Worm (Caenorhabditis elegans): Measurements from ENCODE around the gene F25B3.5.

F25B3.5 gene

DNA sequence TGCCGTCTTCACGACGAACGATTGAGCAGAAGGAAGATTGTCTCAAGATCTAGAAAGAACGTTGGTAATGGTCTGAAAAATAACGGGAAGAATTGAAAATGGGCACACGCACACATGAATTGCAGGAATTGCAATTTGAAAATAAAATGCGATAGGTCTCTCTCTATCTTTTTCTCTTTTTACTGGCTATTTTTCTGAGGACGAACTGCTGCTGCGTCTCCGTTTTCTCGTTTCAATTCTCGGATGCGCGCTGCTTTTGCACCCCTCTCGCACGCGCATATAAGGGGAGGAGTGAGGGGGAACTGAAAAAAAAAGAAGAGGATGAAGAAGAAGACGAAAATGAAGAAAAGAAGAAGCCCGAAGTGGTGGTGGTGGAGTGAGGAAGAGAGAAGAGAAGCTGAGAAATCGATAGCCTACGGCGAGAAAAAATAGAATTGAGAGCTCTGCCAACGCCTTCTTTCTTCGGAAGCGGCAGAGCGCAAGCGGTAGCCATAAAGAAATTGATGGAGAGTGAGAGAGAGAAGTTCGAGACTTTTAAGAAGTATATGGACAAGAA is 8.4 kb downstream of the F25B3.5 start, which contains the start of gene rgef-1 (continued):
- TF ChIP-seq Y55F3AM.14 (GFP tag; optimal IDR thresholded peaks at IDR 0.05) (peak; percentile 53), nhr-6 (tag; optimal IDR thresholded peaks at IDR 0.05) (no peak), nhr-25 (tag; optimal IDR thresholded peaks at IDR 0.05) (no peak), R02D3.7 (tag; optimal IDR thresholded peaks at IDR 0.05) (no peak), mbf-1 (tag; optimal IDR thresholded peaks at IDR 0.05) (no peak), nhr-21 (tag; optimal IDR thresholded peaks at IDR 0.05) (no peak), dmd-4 (tag; optimal IDR thresholded peaks at IDR 0.05) (no peak), elt-3 (tag; optimal IDR thresholded peaks at IDR 0.05) (no peak), ZK546.5 (tag; optimal IDR thresholded peaks at IDR 0.05) (no peak), lin-11 (tag; optimal IDR thresholded peaks at IDR 0.05) (peak; percentile 59), nhr-77 (tag; optimal IDR thresholded peaks at IDR 0.05) (no peak), blmp-1 (tag; optimal IDR thresholded peaks at IDR 0.05; ENCODE audit: insufficient read depth) (no peak), unc-39 (tag; optimal IDR thresholded peaks at IDR 0.05) (no peak), unc-62 (GFP tag; optimal IDR thresholded peaks at IDR 0.05) (no peak), nhr-23 (tag; optimal IDR thresholded peaks at IDR 0.05) (no peak), lin-13 (GFP tag; optimal IDR thresholded peaks at IDR 0.05) (peak; percentile 50), ceh-16 (tag; optimal IDR thresholded peaks at IDR 0.05) (no peak), F13H6.1 (tag; optimal IDR thresholded peaks at IDR 0.05) (peak; percentile 81), ztf-4 (tag; optimal IDR thresholded peaks at IDR 0.05) (no peak), C34F6.9 (tag; optimal IDR thresholded peaks at IDR 0.05) (peak; percentile 91), sma-3 (GFP tag; optimal IDR thresholded peaks at IDR 0.05) (no peak), sem-4 (tag; optimal IDR thresholded peaks at IDR 0.05) (peak; percentile 32), crh-2 (tag; optimal IDR thresholded peaks at IDR 0.05) (peak; percentile 76), fos-1 (tag; optimal IDR thresholded peaks at IDR 0.05) (peak; percentile 17), nhr-12 (tag; optimal IDR thresholded peaks at IDR 0.05) (no peak)

ce11 chrV:9556668-9557067 is 13.4 kb downstream of the F25B3.5 start:
- TF ChIP-seq ztf-1 (GFP tag; conservative IDR thresholded peaks at IDR 0.05) (no peak), zag-1 (tag; optimal IDR thresholded peaks at IDR 0.05) (no peak), ceh-16 (tag; optimal IDR thresholded peaks at IDR 0.05) (no peak), Y55F3AM.14 (GFP tag; optimal IDR thresholded peaks at IDR 0.05) (no peak), aly-2 (tag; optimal IDR thresholded peaks at IDR 0.05) (no peak), nhr-237 (tag; optimal IDR thresholded peaks at IDR 0.05) (no peak), nhr-77 (tag; optimal IDR thresholded peaks at IDR 0.05) (no peak), nhr-129 (tag; optimal IDR thresholded peaks at IDR 0.05) (no peak), nhr-25 (tag; optimal IDR thresholded peaks at IDR 0.05) (no peak), lin-11 (tag; optimal IDR thresholded peaks at IDR 0.05) (no peak), egl-27 (tag; optimal IDR thresholded peaks at IDR 0.05) (no peak), elt-1 (tag; optimal IDR thresholded peaks at IDR 0.05) (no peak), C34F6.9 (tag; optimal IDR thresholded peaks at IDR 0.05) (no peak), ceh-82 (tag; optimal IDR thresholded peaks at IDR 0.05) (no peak), nhr-21 (tag; optimal IDR thresholded peaks at IDR 0.05) (no peak), sma-9 (GFP tag; optimal IDR thresholded peaks at IDR 0.05) (no peak), sma-9 (tag; optimal IDR thresholded peaks at IDR 0.05) (no peak)

ce11 chrV:9550313-9550712 is 19.8 kb downstream of the F25B3.5 start, which contains the start of gene ehbp-1:
ehbp-1 (plus strand) TSS chrV:9550644.
- TF ChIP-seq C34F6.9 (tag; optimal IDR thresholded peaks at IDR 0.05) (peak; percentile 32), nhr-77 (tag; optimal IDR thresholded peaks at IDR 0.05) (no peak), unc-55 (GFP tag; optimal IDR thresholded peaks at IDR 0.05) (peak; percentile 40), dmd-4 (tag; optimal IDR thresholded peaks at IDR 0.05) (no peak), sma-9 (GFP tag; optimal IDR thresholded peaks at IDR 0.05) (peak; percentile 29), sma-9 (tag; optimal IDR thresholded peaks at IDR 0.05) (no peak), lsy-2 (tag; optimal IDR thresholded peaks at IDR 0.05) (peak in 1 of 2 experiments; percentile 3)

DNA sequence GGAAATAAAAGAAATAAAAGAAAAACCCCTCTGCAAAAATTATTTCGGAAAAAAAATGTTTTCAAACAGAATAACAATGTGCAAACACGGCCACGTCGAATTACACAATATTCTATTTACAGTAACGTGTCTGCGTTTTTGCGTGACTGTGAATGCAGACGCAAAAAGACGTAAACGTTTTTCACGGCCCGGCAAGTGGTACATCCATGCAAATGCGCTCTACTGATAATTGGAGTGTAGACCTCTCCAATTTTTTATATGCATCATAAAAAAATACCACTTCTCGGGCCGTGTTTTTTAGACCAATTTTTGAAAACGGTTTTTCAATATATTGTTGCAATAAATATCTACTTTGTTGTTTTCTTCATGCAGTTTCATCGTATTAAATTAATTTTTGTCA is 20.6 kb downstream of the F25B3.5 start, which contains the start of gene nstp-10:
Gene nstp-10 (minus strand): TSS at position 378 of the 400 bp plus-strand sequence.
- TF ChIP-seq elt-3 (tag; optimal IDR thresholded peaks at IDR 0.05) (no peak), crh-2 (tag; optimal IDR thresholded peaks at IDR 0.05) (peak; percentile 19), aly-2 (tag; optimal IDR thresholded peaks at IDR 0.05) (no peak), nhr-21 (tag; optimal IDR thresholded peaks at IDR 0.05) (no peak), ztf-11 (tag; optimal IDR thresholded peaks at IDR 0.05) (no peak), fos-1 (tag; optimal IDR thresholded peaks at IDR 0.05) (peak; percentile 12), skn-1 (tag; optimal IDR thresholded peaks at IDR 0.05) (no peak), nhr-12 (tag; optimal IDR thresholded peaks at IDR 0.05) (no peak), elt-1 (tag; optimal IDR thresholded peaks at IDR 0.05) (no peak), alr-1 (tag; optimal IDR thresholded peaks at IDR 0.05) (no peak), peb-1 (tag; optimal IDR thresholded peaks at IDR 0.05) (no peak), F13H6.1 (tag; optimal IDR thresholded peaks at IDR 0.05) (no peak), nhr-25 (tag; optimal IDR thresholded peaks at IDR 0.05) (no peak), blmp-1 (tag; optimal IDR thresholded peaks at IDR 0.05; ENCODE audit: insufficient read depth) (no peak), ama-1 (optimal IDR thresholded peaks at IDR 0.05) (no peak), mab-5 (tag; optimal IDR thresholded peaks at IDR 0.05) (no peak), ceh-82 (tag; optimal IDR thresholded peaks at IDR 0.05) (no peak), ceh-16 (tag; optimal IDR thresholded peaks at IDR 0.05) (no peak), R02D3.7 (tag; optimal IDR thresholded peaks at IDR 0.05) (no peak), sem-4 (tag; optimal IDR thresholded peaks at IDR 0.05) (no peak), unc-39 (tag; optimal IDR thresholded peaks at IDR 0.05) (no peak), lin-11 (tag; optimal IDR thresholded peaks at IDR 0.05) (no peak), nhr-237 (tag; optimal IDR thresholded peaks at IDR 0.05) (no peak), lin-39 (tag; optimal IDR thresholded peaks at IDR 0.05) (no peak), snpc-4 (tag; optimal IDR thresholded peaks at IDR 0.05) (no peak), C34F6.9 (tag; optimal IDR thresholded peaks at IDR 0.05) (peak; percentile 37), unc-62 (GFP tag; optimal IDR thresholded peaks at IDR 0.05) (no peak), sma-9 (GFP tag; optimal IDR thresholded peaks at IDR 0.05) (no peak), sma-9 (tag; optimal IDR thresholded peaks at IDR 0.05) (no peak), nhr-77 (tag; optimal IDR thresholded peaks at IDR 0.05) (no peak)
